Fruit fly (Drosophila melanogaster) Kc167 (cell line): ENCODE measurements around the gene CG16854.
A peak's percentile ranks its signal among the peaks of the same experiment; 100 is the strongest.

Experiments
- Myc ChIP-seq: fragments of >200 bp; optimal IDR thresholded peaks from 2 replicates; lab custom pipeline; 2017; ENCODE audit warnings: missing external identifiers
- Sin3A ChIP-seq: fragments of >200 bp; optimal IDR thresholded peaks from 2 replicates; lab custom pipeline; 2018; ENCODE audit warnings: missing external identifiers
- h ChIP-seq: fragments of >200 bp; optimal IDR thresholded peaks from 3 replicates; lab custom pipeline; 2018; ENCODE audit warnings: missing external identifiers
- insv ChIP-seq: fragments of >200 bp; optimal IDR thresholded peaks from 3 replicates; lab custom pipeline; 2018; ENCODE audit warnings: missing external identifiers
- psq ChIP-seq: fragments of >200 bp; optimal IDR thresholded peaks from 2 replicates; lab custom pipeline; 2017; ENCODE audit warnings: missing external identifiers
- ttk ChIP-seq: sonication (Bioruptor generic); optimal IDR thresholded peaks from 2 replicates; lab custom pipeline; 2017; ENCODE audit warnings: missing external identifiers

The CG16854 gene

DNA sequence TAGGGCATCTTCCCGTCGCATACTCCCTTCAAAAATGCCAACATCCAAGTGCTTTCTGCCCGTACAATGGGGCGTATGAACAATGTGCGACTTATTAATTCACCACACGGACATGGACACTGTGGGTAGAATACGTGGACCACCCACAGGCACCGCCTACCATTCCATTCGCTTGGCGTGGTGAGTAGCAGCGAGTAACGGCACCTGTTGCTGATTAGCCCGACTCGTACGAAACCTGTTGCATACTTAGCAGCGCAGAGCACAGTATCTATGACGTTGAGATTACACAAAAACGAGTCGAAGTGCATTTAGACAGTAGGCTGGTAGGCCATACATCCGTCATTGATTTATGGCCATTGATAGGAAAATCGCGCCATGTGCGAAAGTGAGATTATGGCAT, 4.5 kb upstream of the CG16854 start:
- TF ChIP-seq Sin3A (lab: Kevin White, UChicago) (no peak), insv (lab: Kevin White, UChicago) (no peak), h (no peak), Myc (lab: Kevin White, UChicago) (no peak), psq (no peak), ttk (lab: Kevin White, UChicago) (no peak)

DNA sequence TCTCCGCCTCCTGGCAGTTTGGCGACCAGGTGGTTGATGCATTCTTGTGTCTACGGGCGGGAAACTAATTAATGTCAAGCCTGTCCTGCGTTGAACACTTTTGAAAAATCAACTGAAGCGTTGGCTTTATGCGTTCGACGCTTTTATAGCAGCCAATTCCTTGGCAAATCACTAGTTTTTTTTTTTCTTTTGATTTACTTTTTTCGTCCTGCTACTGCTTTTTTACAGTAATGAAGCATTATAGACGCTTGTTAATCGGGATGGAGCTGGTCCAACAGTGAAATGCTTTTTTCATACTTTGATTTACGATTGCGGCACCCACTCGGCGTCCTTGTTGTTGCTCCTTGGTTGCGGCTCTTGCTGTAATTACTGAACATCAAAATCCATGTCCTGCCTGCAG, 1.4 kb upstream of the CG16854 start, which contains the start of gene AstCC:
TSS of gene AstCC (minus strand) at position 101 of the 400 bp plus-strand sequence.
- TF ChIP-seq Sin3A (lab: Kevin White, UChicago), result no peak
- no peak for TF ChIP-seq ttk (lab: Kevin White, UChicago)

DNA sequence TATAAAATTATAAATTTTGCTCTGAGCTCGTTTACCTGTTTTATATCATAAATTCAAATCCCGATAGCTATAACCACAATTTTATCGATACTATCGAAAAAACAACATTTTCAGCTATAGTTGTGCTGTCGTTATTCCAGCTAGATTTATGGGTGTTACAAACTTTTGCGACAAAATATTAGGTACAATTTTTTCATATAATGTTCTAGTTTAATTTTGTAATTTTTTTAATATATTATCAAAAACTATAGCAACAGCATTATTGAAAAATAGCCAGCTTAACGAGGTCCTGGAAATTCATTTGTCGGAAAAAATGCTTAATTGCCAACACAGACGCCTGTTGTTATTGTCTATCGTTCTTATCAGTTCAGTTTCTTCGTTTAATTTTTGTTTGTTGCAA, 4.6 kb downstream of the CG16854 start, which contains the start of gene Wdr59:
TSS of gene Wdr59 (plus strand) at position 334 of the 400 bp plus-strand sequence.
- TF ChIP-seq h (no peak), ttk (lab: Kevin White, UChicago) (no peak), Myc (lab: Kevin White, UChicago) (no peak), Sin3A (lab: Kevin White, UChicago) (no peak), psq (no peak), insv (lab: Kevin White, UChicago) (no peak)

DNA sequence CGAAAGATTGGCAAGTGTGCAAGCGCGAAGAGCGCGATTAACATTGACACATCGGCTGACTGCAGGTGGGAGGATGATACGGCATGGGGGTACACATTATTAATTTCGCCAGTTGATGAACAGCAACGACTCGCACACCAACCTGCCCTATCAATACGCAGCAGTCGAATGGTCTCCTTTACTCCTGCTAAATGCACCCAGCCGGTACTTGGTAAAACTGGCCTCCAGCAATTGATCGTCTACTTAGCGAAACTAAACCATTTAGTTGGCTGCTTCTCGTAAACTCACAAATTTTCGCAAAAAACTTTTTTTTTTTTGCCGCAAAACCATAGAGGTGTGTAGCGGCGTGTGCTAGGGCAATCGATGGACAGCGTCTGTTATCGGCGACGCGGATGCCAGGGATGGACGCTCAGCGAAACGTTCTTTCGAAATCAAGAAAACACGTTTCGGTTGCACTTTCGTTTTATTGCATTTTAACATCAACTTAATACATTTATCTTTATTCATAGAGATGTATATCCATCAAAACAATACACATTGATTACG, 14.1 kb downstream of the CG16854 start, which contains the start of gene Ge-1:
TSS of gene Ge-1 (minus strand) at position 373 of the 546 bp plus-strand sequence.
- TF ChIP-seq insv (lab: Kevin White, UChicago) (no peak), Myc (lab: Kevin White, UChicago) (no peak), ttk (lab: Kevin White, UChicago) (no peak), h (no peak)

DNA sequence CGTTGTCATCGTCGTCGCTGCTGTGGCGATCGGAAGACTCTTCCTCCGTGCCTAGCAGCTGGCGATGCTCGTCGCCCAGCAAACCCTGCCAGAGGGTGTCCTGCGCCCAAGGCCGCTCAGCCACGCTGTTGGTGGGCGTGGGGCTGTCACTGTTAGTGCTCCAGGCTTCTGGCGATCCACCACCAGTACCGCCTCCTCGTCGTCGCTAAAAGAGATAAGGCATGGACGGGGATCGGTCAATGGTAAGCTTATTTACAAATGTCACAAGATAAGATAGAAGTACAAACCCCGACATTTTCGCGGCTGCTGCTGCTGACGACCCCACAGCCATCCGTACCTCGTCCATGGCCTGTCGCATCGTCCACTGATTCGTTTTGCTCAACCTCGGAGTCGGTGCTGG, 18.8 kb downstream of the CG16854 start:
- TF ChIP-seq Myc (lab: Kevin White, UChicago), result no peak
- TF ChIP-seq h, result no peak
- TF ChIP-seq psq, result no peak
- no peak for TF ChIP-seq insv (lab: Kevin White, UChicago)
- TF ChIP-seq ttk (lab: Kevin White, UChicago), result no peak
- no peak for TF ChIP-seq Sin3A (lab: Kevin White, UChicago)

DNA sequence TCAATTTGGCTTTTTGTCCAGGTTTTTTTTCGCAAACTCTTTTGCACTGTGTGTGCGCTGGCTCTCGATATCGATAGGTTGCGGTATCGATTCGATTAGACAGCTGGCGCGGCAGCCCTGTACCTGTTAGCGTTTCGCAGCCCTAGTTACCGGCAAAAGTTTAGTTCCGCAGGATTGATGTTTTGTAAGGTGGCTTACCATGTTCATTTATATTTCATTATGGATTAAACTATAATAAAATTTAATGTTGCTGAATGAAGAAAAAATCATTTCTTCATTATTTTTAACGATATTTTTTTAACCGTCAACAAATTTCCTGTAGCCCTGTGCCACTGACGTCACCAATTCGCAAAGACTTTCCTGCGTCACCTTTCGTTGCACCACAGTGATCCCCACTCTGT, 20.0 kb downstream of the CG16854 start, which contains the start of gene Reps:
TSS of gene Reps (minus strand) at position 84 of the 401 bp plus-strand sequence.
- TF ChIP-seq h (peak; percentile 34), Myc (lab: Kevin White, UChicago) (no peak), insv (lab: Kevin White, UChicago) (no peak)

DNA sequence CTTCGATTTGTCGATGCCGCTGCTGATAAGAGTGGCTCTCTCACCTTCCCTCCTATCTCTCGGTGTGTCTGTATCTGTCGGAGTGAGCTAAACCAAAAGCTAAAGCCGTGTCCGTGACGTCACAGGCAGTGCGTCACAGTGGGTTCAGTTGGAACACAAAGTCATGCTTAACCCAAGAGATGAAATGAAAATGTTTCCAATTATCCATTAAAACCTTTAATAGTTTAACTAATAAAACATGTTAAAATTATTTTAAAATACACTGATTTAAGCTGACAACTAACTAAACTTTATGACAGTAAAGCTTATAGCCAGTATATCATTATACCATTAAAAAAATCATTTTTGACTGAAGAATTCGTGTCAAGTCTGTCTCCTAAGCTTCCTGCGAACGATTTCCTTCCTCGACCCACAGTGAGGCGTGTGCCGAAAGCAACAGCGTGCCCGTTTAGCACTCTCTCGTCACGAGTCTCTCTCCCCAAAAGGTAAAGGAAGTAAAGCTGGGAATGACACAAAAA, 26.5 kb downstream of the CG16854 start, which contains the start of gene Idua:
TSS of gene Idua (minus strand) at position 51 of the 518 bp plus-strand sequence.
- no peak for TF ChIP-seq psq
- TF ChIP-seq insv (lab: Kevin White, UChicago), result no peak
- TF ChIP-seq Myc (lab: Kevin White, UChicago), result no peak
- no peak for TF ChIP-seq ttk (lab: Kevin White, UChicago)
- TF ChIP-seq h, result no peak
- TF ChIP-seq Sin3A (lab: Kevin White, UChicago), result no peak

DNA sequence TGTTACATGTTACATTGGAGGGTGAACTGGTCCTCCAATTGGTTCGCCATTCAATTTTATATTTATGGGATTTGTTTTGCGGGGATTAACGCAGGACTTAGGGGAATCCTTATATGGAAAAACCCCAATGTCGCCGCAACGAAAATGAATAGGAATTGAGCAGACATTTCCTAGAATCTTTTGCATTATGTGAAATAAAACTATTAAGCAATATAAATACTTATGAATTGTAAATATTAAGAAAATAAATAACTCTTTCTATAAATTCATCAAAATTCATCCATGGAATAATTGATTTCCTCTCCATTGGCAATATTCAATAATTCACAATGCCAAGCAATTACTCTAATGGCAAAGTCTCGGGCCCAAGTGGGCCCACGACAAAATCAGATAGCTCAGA, 27.2 kb downstream of the CG16854 start, which contains the start of gene Gr32a:
TSS of gene Gr32a (plus strand) at position 301 of the 400 bp plus-strand sequence.
- TF ChIP-seq insv (lab: Kevin White, UChicago) (no peak), psq (no peak), Myc (lab: Kevin White, UChicago) (no peak), h (no peak), ttk (lab: Kevin White, UChicago) (no peak), Sin3A (lab: Kevin White, UChicago) (no peak)

DNA sequence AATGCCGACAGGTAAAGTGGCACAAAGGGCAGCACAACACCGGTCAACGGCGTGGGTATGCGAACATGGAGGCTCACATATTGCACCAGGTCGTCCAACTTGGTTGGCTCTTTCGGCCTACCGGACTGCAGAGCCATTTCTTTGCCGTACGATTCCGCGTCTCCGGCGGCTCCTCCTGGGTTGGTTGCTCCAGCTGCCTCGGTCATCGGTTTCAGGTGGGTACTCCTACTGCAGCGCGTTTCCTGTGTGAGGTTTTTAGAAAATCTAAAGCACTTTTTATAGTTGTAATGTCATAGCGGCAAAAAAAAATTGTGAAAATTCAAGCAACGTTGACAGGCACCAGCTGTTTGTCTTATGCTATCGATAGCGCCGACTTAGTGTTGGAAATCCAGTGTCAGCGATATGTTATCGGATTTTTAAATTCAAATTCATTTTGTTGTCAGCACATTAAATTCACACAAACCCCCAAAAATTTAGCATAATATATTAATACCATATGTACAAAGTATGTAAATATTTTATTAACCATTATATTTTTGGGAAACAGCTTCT, 33.5 kb downstream of the CG16854 start, which contains the start of gene CG6230:
TSS of gene CG6230 (minus strand) at position 354 of the 552 bp plus-strand sequence.
- TF ChIP-seq h (no peak), ttk (lab: Kevin White, UChicago) (no peak), psq (no peak), Myc (lab: Kevin White, UChicago) (no peak), Sin3A (lab: Kevin White, UChicago) (no peak), insv (lab: Kevin White, UChicago) (no peak)

DNA sequence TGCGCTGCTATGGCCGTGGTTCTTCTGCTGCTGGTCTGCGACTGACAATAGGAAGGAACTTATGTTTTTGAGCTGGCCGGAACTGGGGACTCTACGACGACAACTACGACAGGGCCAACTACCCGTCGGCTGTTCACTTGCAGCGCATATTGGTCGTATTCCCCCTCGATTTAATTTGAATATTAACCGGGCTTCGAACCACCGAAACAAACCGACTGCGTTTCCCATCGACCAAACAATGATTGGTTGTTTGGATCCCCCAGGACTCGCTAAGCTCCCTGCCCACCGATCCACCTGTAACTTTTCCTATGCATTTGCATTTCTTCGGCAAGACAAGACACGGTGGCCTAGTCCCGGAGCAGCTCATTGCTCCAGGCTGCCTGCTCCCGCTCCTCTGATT, 35.1 kb downstream of the CG16854 start, which contains the start of gene Dnaaf4:
TSS of gene Dnaaf4 (minus strand) at position 101 of the 400 bp plus-strand sequence.
- TF ChIP-seq Sin3A (lab: Kevin White, UChicago) (no peak), Myc (lab: Kevin White, UChicago) (no peak), h (no peak), ttk (lab: Kevin White, UChicago) (no peak), psq (no peak), insv (lab: Kevin White, UChicago) (no peak)

DNA sequence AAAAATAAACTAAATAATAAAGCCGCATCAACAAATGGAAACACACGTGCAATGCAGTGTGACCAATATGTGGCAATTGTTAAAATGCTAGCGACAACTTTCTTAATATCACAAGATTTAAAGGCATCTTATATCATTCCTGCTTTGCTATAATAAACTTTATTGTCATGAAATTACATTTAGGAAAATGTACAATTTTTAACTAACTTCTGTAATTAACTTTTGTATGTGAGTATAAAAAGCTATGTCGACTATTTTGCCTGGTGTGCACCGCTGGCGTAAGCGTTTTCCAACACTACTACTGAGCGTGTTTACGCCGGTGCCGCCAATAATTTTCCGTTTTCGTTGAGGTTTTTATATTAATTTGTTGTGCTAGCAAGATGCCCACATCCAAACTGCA, 37.0 kb downstream of the CG16854 start, which contains the start of the genes Csl4 and Nup160:
TSS of gene Csl4 (minus strand) at position 69 of the 400 bp plus-strand sequence.
TSS of gene Nup160 (plus strand) at position 279 of the 400 bp plus-strand sequence.
- TF ChIP-seq h (no peak), insv (lab: Kevin White, UChicago) (no peak), Sin3A (lab: Kevin White, UChicago) (no peak), psq (no peak), ttk (lab: Kevin White, UChicago) (no peak), Myc (lab: Kevin White, UChicago) (no peak)
